Worm (Caenorhabditis elegans) whole organism, L4 larva: ENCODE measurements around the gene math-7.

Experiments used
- F10B5.3 ChIP-seq: sonication (generic microtip); optimal IDR thresholded peaks from 2 replicates; lab custom pipeline; 2016; ENCODE audit warnings: mild to moderate bottlenecking, missing genetic modification characterization, missing compliant biosample characterization
- R02D3.7 ChIP-seq: fragments of 150-350 bp; sonication (generic microtip); optimal IDR thresholded peaks from 3 replicates; lab custom pipeline; 2014; ENCODE audit warnings: missing biosample characterization, missing genetic modification characterization
- ZK337.2 ChIP-seq: fragments of 200-800 bp; sonication (Bioruptor generic); IDR thresholded peaks from 2 replicates; pipeline ENCODE4 v1.3.6; 2022; ENCODE audit warnings: missing genetic modification reagents, missing genetic modification characterization, missing compliant biosample characterization
- ama-1 ChIP-seq: fragments of 150-350 bp; optimal IDR thresholded peaks from 2 replicates; lab custom pipeline; 2014; ENCODE audit warnings: inconsistent platforms, mixed read lengths
- ceh-20 ChIP-seq: fragments of 200-800 bp; sonication (Bioruptor generic); IDR thresholded peaks from 2 replicates; pipeline ENCODE4 v1.3.6; 2022; ENCODE audit warnings: missing genetic modification reagents, missing genetic modification characterization, missing compliant biosample characterization
- ceh-28 ChIP-seq: fragments of 150-350 bp; optimal IDR thresholded peaks from 2 replicates; lab custom pipeline; 2014; ENCODE audit warnings: missing biosample characterization, missing genetic modification reagents, missing genetic modification characterization
- daf-16 ChIP-seq, 3 experiments: sonication (generic microtip); optimal IDR thresholded peaks; 2 replicates each; lab custom pipeline; 2016 to 2017; ENCODE audit warnings: missing genetic modification characterization in 3 of 3, missing genetic modification reagents in 3 of 3, mild to moderate bottlenecking in 2 of 3, missing compliant biosample characterization in 2 of 3, missing biosample characterization in 1 of 3, moderate library complexity in 1 of 3
- dmd-6 ChIP-seq: fragments of 200-800 bp; sonication (Bioruptor generic); IDR thresholded peaks from 2 replicates; pipeline ENCODE4 v1.3.6; 2022; ENCODE audit warnings: missing genetic modification reagents, missing genetic modification characterization, missing compliant biosample characterization
- duxl-1 ChIP-seq: sonication (generic microtip); optimal IDR thresholded peaks from 2 replicates; lab custom pipeline; 2016; ENCODE audit warnings: mild to moderate bottlenecking, missing genetic modification characterization, moderate library complexity, missing compliant biosample characterization; ENCODE audit not compliant: poor library complexity
- egl-43 ChIP-seq: fragments of 200-800 bp; sonication (Bioruptor generic); IDR thresholded peaks from 2 replicates; pipeline ENCODE4 v1.3.6; 2022; ENCODE audit warnings: missing genetic modification reagents, missing genetic modification characterization, missing compliant biosample characterization
- gei-8 ChIP-seq: fragments of 200-800 bp; sonication (Bioruptor generic); optimal IDR thresholded peaks from 2 replicates; lab custom pipeline; 2018; ENCODE audit warnings: mild to moderate bottlenecking, missing genetic modification characterization, missing compliant biosample characterization
- hif-1 ChIP-seq, 2 experiments: sonication (generic microtip); optimal IDR thresholded peaks; 2 replicates each; lab custom pipeline; 2016 to 2017; ENCODE audit warnings: missing compliant biosample characterization in 2 of 2, missing genetic modification characterization in 2 of 2, missing genetic modification reagents in 2 of 2, missing genotype in 2 of 2, mild to moderate bottlenecking in 1 of 2
- hlh-11 ChIP-seq: fragments of 200-800 bp; sonication (Bioruptor generic); optimal IDR thresholded peaks from 2 replicates; lab custom pipeline; 2018; ENCODE audit warnings: mild to moderate bottlenecking, missing genetic modification characterization, missing compliant biosample characterization
- hlh-30 ChIP-seq: sonication (generic microtip); optimal IDR thresholded peaks from 2 replicates; lab custom pipeline; 2017; ENCODE audit warnings: antibody characterized with exemption, mild to moderate bottlenecking, missing genetic modification characterization, missing compliant biosample characterization; ENCODE audit not compliant: insufficient read depth
- lin-29 ChIP-seq: fragments of 200-800 bp; sonication (Bioruptor generic); IDR thresholded peaks from 2 replicates; pipeline ENCODE4 v1.3.6; 2022; ENCODE audit warnings: missing genetic modification reagents, missing genetic modification characterization, missing compliant biosample characterization
- nhr-237 ChIP-seq: sonication (generic microtip); optimal IDR thresholded peaks from 2 replicates; lab custom pipeline; 2017; ENCODE audit warnings: missing biosample characterization, missing genetic modification characterization
- nhr-25 ChIP-seq: sonication (generic microtip); optimal IDR thresholded peaks from 2 replicates; lab custom pipeline; 2017; ENCODE audit warnings: missing genetic modification characterization, mild to moderate bottlenecking, missing compliant biosample characterization, antibody characterized with exemption, moderate library complexity, borderline replicate concordance; ENCODE audit not compliant: insufficient read depth
- nhr-28 ChIP-seq: fragments of 150-350 bp; optimal IDR thresholded peaks from 2 replicates; lab custom pipeline; 2014; ENCODE audit warnings: missing biosample characterization, missing genetic modification characterization
- nhr-77 ChIP-seq: fragments of 150-350 bp; optimal IDR thresholded peaks from 2 replicates; lab custom pipeline; 2014; ENCODE audit warnings: missing biosample characterization, missing genetic modification characterization
- php-3 ChIP-seq: fragments of 200-800 bp; sonication (Bioruptor generic); IDR thresholded peaks from 2 replicates; pipeline ENCODE4 v1.3.6; 2022; ENCODE audit warnings: missing genetic modification reagents, missing genetic modification characterization, missing compliant biosample characterization
- pqm-1 ChIP-seq: sonication (generic microtip); optimal IDR thresholded peaks from 2 replicates; lab custom pipeline; 2017; ENCODE audit warnings: missing biosample characterization, missing genetic modification characterization
- saeg-2 ChIP-seq: fragments of 200-800 bp; sonication (Bioruptor generic); IDR thresholded peaks from 2 replicates; pipeline ENCODE4 v1.3.6; 2022; ENCODE audit warnings: missing genetic modification reagents, missing genetic modification characterization, missing compliant biosample characterization
- sdz-12 ChIP-seq: fragments of 200-800 bp; sonication (Bioruptor generic); optimal IDR thresholded peaks from 2 replicates; lab custom pipeline; 2018; ENCODE audit warnings: mild to moderate bottlenecking, missing genetic modification characterization, missing compliant biosample characterization
- set-16 ChIP-seq: fragments of 200-800 bp; sonication (Bioruptor generic); IDR thresholded peaks from 2 replicates; pipeline ENCODE4 v1.3.6; 2022; ENCODE audit warnings: missing genetic modification reagents, missing genetic modification characterization, missing compliant biosample characterization
- skn-1 ChIP-seq: fragments of 150-350 bp; optimal IDR thresholded peaks from 2 replicates; lab custom pipeline; 2014; ENCODE audit warnings: missing biosample characterization, missing genetic modification characterization
- snpc-4 ChIP-seq: fragments of 150-350 bp; optimal IDR thresholded peaks from 2 replicates; lab custom pipeline; 2014; ENCODE audit warnings: missing biosample characterization, missing genetic modification characterization
- spr-1 ChIP-seq: sonication (generic microtip); optimal IDR thresholded peaks from 2 replicates; lab custom pipeline; 2016; ENCODE audit warnings: mild to moderate bottlenecking, missing genetic modification characterization, missing compliant biosample characterization
- unc-130 ChIP-seq: sonication (generic microtip); optimal IDR thresholded peaks from 2 replicates; lab custom pipeline; 2016; ENCODE audit warnings: missing genetic modification reagents, missing genetic modification characterization, missing compliant biosample characterization
- unc-62 ChIP-seq, 3 experiments: fragments of 150-350 bp in 1 of 3; sonication (generic microtip); optimal IDR thresholded peaks in 2 of 3; peaks in 1 of 3; 1 replicate in 1 of 3; 2 replicates in 2 of 3; lab custom pipeline; 2014 to 2017; ENCODE audit warnings: missing biosample characterization in 3 of 3, missing genetic modification characterization in 3 of 3, missing genetic modification reagents in 3 of 3, missing genotype in 1 of 3
- zag-1 ChIP-seq: fragments of 150-350 bp; optimal IDR thresholded peaks from 2 replicates; lab custom pipeline; 2014; ENCODE audit warnings: missing biosample characterization, missing genetic modification characterization
- zfp-2 ChIP-seq: sonication (generic microtip); optimal IDR thresholded peaks from 2 replicates; lab custom pipeline; 2016; ENCODE audit warnings: mild to moderate bottlenecking, missing genetic modification characterization, missing compliant biosample characterization
- zip-11 ChIP-seq: fragments of 200-800 bp; sonication (Bioruptor generic); IDR thresholded peaks from 2 replicates; pipeline ENCODE4 v1.3.6; 2022; ENCODE audit warnings: missing genetic modification characterization, missing compliant biosample characterization

Gene math-7

DNA sequence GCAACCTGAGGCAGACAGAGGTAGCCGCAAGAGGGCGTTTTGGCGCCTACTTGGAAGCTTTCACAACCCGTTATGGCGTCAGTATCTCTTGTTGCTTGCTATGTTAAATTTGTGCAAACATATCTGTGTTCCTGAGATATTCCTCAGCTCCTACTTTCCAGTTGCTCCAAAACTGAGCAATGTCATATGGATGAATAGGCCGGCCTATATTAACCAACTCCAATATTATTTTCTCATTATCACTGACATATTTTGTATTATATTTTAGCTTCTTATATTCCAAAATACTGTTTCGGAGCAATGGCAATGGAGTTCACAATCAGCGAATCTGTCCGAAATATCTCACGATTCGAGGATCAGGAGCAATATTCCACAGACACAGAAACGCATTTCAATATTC, 10.6 kb downstream of the math-7 start, which contains the start of gene math-13:
Gene math-13, plus strand, starts transcription at position 301 of the 400 bp plus-strand sequence.
- no peak for TF ChIP-seq zag-1
- no peak for TF ChIP-seq egl-43 (GFP tag; lab: Robert Waterston, UW)
- no peak for TF ChIP-seq ZK337.2
- no peak for TF ChIP-seq ceh-20 (GFP tag; lab: Robert Waterston, UW)
- no peak for TF ChIP-seq R02D3.7 (tag; lab: Kevin White, UChicago)
- no peak for TF ChIP-seq zfp-2
- TF ChIP-seq unc-130: no peak
- TF ChIP-seq nhr-77 (tag; lab: Kevin White, UChicago): no peak
- no peak for TF ChIP-seq dmd-6 (GFP tag; lab: Robert Waterston, UW)
- no peak for TF ChIP-seq saeg-2 (GFP tag; lab: Robert Waterston, UW)
- TF ChIP-seq skn-1: no peak
- no peak for TF ChIP-seq php-3 (GFP tag; lab: Robert Waterston, UW)
- TF ChIP-seq lin-29 (GFP tag; lab: Robert Waterston, UW): no peak
- TF ChIP-seq ceh-28 (tag; lab: Kevin White, UChicago): no peak
- TF ChIP-seq hlh-30 (tag; lab: Kevin White, UChicago): no peak
- TF ChIP-seq nhr-25 (tag; lab: Kevin White, UChicago): no peak
- TF ChIP-seq nhr-237 (tag; lab: Kevin White, UChicago): no peak

DNA sequence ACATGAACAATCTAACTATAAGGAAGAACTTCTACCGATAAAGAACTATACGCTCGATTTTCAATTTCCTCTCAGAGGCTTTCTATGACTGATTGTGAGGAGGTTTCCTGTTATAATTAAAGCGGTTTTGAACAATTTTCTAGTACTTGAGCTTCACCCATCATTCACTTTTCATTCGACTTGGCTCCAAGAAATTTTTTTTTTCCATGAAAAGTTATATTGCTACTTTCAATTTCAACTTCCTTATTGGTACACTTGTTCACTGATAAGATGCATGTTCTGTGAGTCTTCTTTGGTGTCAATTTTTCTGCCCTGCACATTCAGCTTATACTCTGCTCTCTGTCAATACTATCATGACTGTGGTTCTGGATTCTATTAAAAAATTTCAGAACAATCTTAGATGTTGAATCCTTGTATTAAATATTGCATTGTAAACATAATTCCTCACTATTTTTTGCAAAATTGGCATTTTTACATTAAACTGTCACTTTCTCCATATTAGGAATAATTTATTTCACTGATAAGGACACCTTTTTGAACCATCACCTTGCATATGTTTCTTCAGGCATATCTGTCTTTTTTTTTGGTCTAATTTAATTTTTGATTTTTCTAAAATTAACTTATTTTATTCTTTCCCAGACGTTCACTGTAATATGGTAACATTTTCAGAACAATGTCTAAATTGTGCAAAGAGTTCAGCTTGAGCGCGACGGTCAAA, 15.2 kb downstream of the math-7 start, which contains the start of gene math-10:
Gene math-10, plus strand, starts transcription at position 668 of the 718 bp plus-strand sequence.
- TF ChIP-seq dmd-6 (GFP tag; lab: Robert Waterston, UW): peak; percentile 55
- no peak for TF ChIP-seq ama-1
- no peak for TF ChIP-seq snpc-4 (tag; lab: Kevin White, UChicago)
- no peak for TF ChIP-seq zip-11 (GFP tag; lab: Robert Waterston, UW)
- no peak for TF ChIP-seq set-16 (GFP tag; lab: Robert Waterston, UW)
- TF ChIP-seq spr-1 (tag; lab: Kevin White, UChicago): no peak
- TF ChIP-seq F10B5.3: no peak
- no peak for TF ChIP-seq hif-1 (tag; optimal IDR thresholded peaks at IDR 0.05; lab: Kevin White, UChicago)
- TF ChIP-seq gei-8 (GFP tag; lab: Kevin White, UChicago): no peak
- peak; percentile 54 for TF ChIP-seq hlh-11 (tag; lab: Kevin White, UChicago)
- TF ChIP-seq sdz-12 (GFP tag; lab: Kevin White, UChicago): no peak
- TF ChIP-seq nhr-28 (tag; lab: Kevin White, UChicago): peak; percentile 33
- TF ChIP-seq nhr-237 (tag; lab: Kevin White, UChicago): no peak
- no peak for TF ChIP-seq duxl-1
- TF ChIP-seq unc-62 (GFP tag; optimal IDR thresholded peaks at IDR 0.05 in 1 of 2; lab: Kevin White, UChicago): peak in 1 of 2 experiments; percentile 79
- no peak for TF ChIP-seq unc-62 (tag; optimal IDR thresholded peaks at IDR 0.05; lab: Kevin White, UChicago)
- no peak for TF ChIP-seq php-3 (GFP tag; lab: Robert Waterston, UW)
- peak; percentile 8 for TF ChIP-seq pqm-1
- TF ChIP-seq, all 104 proteins: peak for 5

DNA sequence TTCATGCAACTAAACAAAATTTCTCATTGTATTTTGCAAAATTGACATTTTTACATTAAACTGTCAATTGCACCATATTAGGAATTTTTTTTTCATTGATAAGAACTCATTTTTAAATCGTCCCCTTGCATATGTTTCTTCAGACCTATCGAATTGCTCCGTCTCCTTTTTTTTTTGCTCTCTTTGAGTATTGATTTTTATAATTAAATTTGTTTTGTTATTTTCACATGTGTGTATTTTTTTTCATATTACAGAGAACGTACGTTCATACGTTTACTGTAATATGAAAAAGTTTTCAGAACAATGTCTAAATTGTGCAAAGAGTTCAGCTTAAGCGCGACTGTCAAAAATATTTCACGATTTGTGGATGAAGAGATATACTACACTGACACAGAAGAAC, 17.2 kb downstream of the math-7 start, which contains the start of gene math-14:
Gene math-14, plus strand, starts transcription at position 301 of the 400 bp plus-strand sequence.
- no peak for TF ChIP-seq daf-16 (GFP tag; optimal IDR thresholded peaks at IDR 0.05; lab: Kevin White, UChicago)
- peak; percentile 24 for TF ChIP-seq daf-16 (tag; optimal IDR thresholded peaks at IDR 0.05; lab: Kevin White, UChicago)
- no peak for TF ChIP-seq snpc-4 (tag; lab: Kevin White, UChicago)
